Worm (Caenorhabditis elegans) whole organism, L4/young adult: ENCODE results near the gene oac-15.

ENCODE experiments used
- W03F9.2 ChIP-seq: fragments of 150-350 bp; optimal IDR thresholded peaks from 2 replicates; lab custom pipeline; 2014; ENCODE audit warnings: missing biosample characterization, missing genetic modification characterization
- dao-5 ChIP-seq: sonication (generic microtip); optimal IDR thresholded peaks from 2 replicates; lab custom pipeline; 2016; ENCODE audit warnings: missing genotype, missing genetic modification characterization, moderate library complexity, missing compliant biosample characterization
- him-1 ChIP-seq: sonication (generic microtip); optimal IDR thresholded peaks from 2 replicates; lab custom pipeline; 2016; ENCODE audit warnings: missing genotype, missing genetic modification reagents, missing genetic modification characterization, missing compliant biosample characterization

ce11 chrV:16213323-16213722 is 3.6 kb upstream of the oac-15 start:
- TF ChIP-seq dao-5 (tag; lab: Kevin White, UChicago) (no peak), him-1 (tag; lab: Kevin White, UChicago) (no peak), W03F9.2 (tag; lab: Kevin White, UChicago) (no peak)
